Worm (Caenorhabditis elegans): ENCODE data around the gene ulp-2.

DNA sequence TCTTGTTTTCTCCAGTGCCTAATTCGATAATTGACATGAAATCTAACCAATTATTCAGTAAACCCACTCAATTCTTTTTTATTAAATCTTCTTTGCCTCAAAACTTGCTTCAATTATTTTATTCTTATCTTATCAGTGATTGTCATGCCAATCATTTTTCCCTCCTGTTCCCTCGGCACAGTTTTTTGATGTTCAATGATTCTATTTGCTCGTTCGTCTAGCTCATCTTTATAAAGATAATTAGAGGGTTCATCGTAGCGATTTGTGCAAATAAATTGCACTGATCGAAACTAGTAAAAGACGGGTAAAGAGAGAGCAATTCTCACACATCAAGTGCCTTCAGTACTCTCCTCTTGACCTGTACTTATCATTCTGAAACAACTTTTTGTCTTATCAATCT is 8.0 kb upstream of the ulp-2 start:
- TF ChIP-seq nhr-11 (tag; optimal IDR thresholded peaks at IDR 0.05) = no peak
- peak; percentile 84 for TF ChIP-seq elt-2 (tag; optimal IDR thresholded peaks at IDR 0.05)
- no peak for TF ChIP-seq alr-1 (tag; optimal IDR thresholded peaks at IDR 0.05; ENCODE audit: borderline replicate concordance)
- no peak for TF ChIP-seq ama-1 (optimal IDR thresholded peaks at IDR 0.05)

All from whole organism, L1 larva.